Fruit fly (Drosophila melanogaster): ENCODE measurements around the gene sr.

Gene sr

DNA sequence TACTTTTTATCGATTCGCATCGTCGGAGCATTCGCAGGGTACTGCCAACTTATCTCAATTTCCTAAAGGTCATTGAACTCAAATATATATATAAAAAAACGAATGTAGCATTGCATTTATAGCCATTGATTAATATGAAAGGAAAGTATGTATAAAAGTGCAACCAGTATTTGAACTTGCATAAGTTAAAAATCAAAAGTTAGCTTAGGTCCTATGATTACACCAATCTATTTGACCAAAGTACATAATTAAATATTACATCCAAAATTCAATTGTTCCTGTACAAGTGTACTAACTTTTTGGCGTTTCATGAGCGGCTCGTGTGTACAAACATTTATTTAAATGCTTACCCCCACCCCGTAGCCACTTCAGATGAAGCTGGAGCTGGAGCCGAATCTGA, 66.9 kb downstream of the sr start (continued):
- TF ChIP-seq CG11902 (GFP tag; optimal IDR thresholded peaks at IDR 0.05) (peak; percentile 32), Sox102F (GFP tag; optimal IDR thresholded peaks at IDR 0.05) (peak; percentile 31), CG8119 (GFP tag; IDR thresholded peaks at IDR 0.05) (no peak), CG6792 (GFP tag; optimal IDR thresholded peaks at IDR 0.05) (peak; percentile 44), Blimp-1 (GFP tag; optimal IDR thresholded peaks at IDR 0.05) (no peak), CG15336 (GFP tag; IDR thresholded peaks at IDR 0.05) (no peak), fd85E (GFP tag; optimal IDR thresholded peaks at IDR 0.05) (no peak), CG32006 (GFP tag; optimal IDR thresholded peaks at IDR 0.05) (peak; percentile 45), vri (GFP tag; optimal IDR thresholded peaks at IDR 0.05) (no peak), Eip78C (GFP tag) (peak; percentile 89), svp (GFP tag) (peak; percentile 81), topi (GFP tag; optimal IDR thresholded peaks at IDR 0.05) (peak; percentile 67), net (GFP tag; optimal IDR thresholded peaks at IDR 0.05) (peak; percentile 20), CG6854 (GFP tag; optimal IDR thresholded peaks at IDR 0.05) (no peak), CG31627 (GFP tag; optimal IDR thresholded peaks at IDR 0.05) (peak; percentile 50), CG6276 (GFP tag; optimal IDR thresholded peaks at IDR 0.05) (no peak), Eip75B (GFP tag; optimal IDR thresholded peaks at IDR 0.05) (peak; percentile 30), CG8319 (GFP tag; optimal IDR thresholded peaks at IDR 0.05) (no peak), CG8632 (GFP tag; optimal IDR thresholded peaks at IDR 0.05) (peak; percentile 63), CG7368 (GFP tag; optimal IDR thresholded peaks at IDR 0.05) (no peak), Sox15 (GFP tag; optimal IDR thresholded peaks at IDR 0.05) (peak; percentile 46), CG34406 (GFP tag; optimal IDR thresholded peaks at IDR 0.05) (peak; percentile 55), dsx (GFP tag; optimal IDR thresholded peaks at IDR 0.05; ENCODE audit: poor library complexity, severe bottlenecking) (no peak), achi (GFP tag; optimal IDR thresholded peaks at IDR 0.05) (peak; percentile 40), CG1621 (tag; optimal IDR thresholded peaks at IDR 0.05) (no peak), CG10631 (GFP tag; optimal IDR thresholded peaks at IDR 0.05) (peak; percentile 36), CG16779 (tag; optimal IDR thresholded peaks at IDR 0.05) (no peak), esn (GFP tag; optimal IDR thresholded peaks at IDR 0.05) (peak; percentile 74), lz (GFP tag; optimal IDR thresholded peaks at IDR 0.05) (peak; percentile 60), pdm3 (GFP tag; optimal IDR thresholded peaks at IDR 0.05) (peak; percentile 55), ss (GFP tag; optimal IDR thresholded peaks at IDR 0.05) (peak; percentile 6 to 34), spab (GFP tag; optimal IDR thresholded peaks at IDR 0.05) (peak; percentile 13), CG3032 (tag; optimal IDR thresholded peaks at IDR 0.05) (peak; percentile 77), Sox14 (GFP tag; optimal IDR thresholded peaks at IDR 0.05) (peak; percentile 54), eg (GFP tag; IDR thresholded peaks at IDR 0.05) (no peak), Eip93F (GFP tag; optimal IDR thresholded peaks at IDR 0.05) (no peak), fd59A (GFP tag; optimal IDR thresholded peaks at IDR 0.05) (peak; percentile 36)

DNA sequence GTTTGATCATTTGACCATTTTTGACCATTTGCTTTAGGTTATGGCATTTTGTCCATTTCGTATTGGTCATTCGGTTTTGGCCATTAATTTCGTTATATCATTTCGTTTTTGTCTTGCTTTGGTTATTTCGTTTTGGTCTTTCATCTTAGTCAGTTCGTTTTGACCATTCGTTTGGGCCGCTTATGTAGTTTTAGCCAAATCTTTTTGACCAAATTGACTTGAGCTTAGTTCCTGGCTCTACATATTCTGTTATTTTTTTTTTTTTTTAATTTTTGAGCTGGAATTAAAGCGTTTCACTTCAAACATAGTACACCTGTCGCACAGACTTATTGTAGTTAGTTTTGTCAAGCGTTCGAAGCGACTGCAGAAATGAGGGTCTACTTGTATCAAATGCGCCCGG, 67.8 kb downstream of the sr start, which contains the start of gene CG14315:
Gene CG14315, plus strand, starts transcription at position 301 of the 400 bp plus-strand sequence.
- TF ChIP-seq ss (GFP tag; optimal IDR thresholded peaks at IDR 0.05) (no peak), CG11294 (GFP tag; IDR thresholded peaks at IDR 0.05) (no peak), Hr39 (GFP tag; optimal IDR thresholded peaks at IDR 0.05) (no peak)

DNA sequence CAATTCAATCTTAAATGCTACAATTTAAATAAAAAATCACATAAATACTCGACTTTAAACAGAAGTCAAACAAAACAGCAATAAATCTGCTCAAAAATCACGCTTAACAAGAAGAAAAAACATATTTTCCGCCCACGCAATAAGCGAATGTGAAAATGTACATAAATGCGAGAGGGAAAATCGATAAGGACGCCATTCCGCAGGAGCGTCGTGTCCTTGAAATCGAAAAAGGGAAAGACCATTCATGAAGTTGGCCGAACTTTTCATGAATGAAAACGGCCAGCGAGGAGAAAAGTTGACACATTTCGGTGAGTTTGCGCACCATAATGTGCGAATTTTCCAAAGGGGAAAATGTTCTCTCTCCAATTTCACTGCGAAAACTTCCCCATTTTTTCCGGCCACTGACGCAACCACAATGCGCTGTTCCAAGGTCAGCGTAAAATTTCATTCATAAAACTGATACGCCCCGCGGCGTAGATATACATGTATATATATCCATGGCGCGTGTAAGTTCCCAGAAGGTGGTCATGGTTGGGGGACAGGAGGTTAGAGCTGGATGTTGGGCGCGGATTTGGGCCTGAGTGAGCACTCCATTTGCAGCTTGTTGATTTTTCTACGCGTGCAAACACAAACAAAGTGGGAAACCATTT, 69.7 kb downstream of the sr start:
- TF ChIP-seq CG7368 (GFP tag; optimal IDR thresholded peaks at IDR 0.05) (no peak), salr (GFP tag; optimal IDR thresholded peaks at IDR 0.05) (no peak), CG31627 (GFP tag; optimal IDR thresholded peaks at IDR 0.05) (no peak), CG10669 (GFP tag; optimal IDR thresholded peaks at IDR 0.05) (no peak), Eip75B (GFP tag; optimal IDR thresholded peaks at IDR 0.05) (no peak), achi (GFP tag; optimal IDR thresholded peaks at IDR 0.05) (no peak), CG11762 (GFP tag; optimal IDR thresholded peaks at IDR 0.05; ENCODE audit: insufficient read depth) (no peak), fd59A (GFP tag; optimal IDR thresholded peaks at IDR 0.05) (no peak), CG1621 (tag; optimal IDR thresholded peaks at IDR 0.05) (no peak), fd85E (GFP tag; optimal IDR thresholded peaks at IDR 0.05) (no peak)

Measured in whole organism, prepupa.